Fruit fly (Drosophila melanogaster): Measurements from ENCODE around the gene Cpr100A.

The Cpr100A gene

DNA sequence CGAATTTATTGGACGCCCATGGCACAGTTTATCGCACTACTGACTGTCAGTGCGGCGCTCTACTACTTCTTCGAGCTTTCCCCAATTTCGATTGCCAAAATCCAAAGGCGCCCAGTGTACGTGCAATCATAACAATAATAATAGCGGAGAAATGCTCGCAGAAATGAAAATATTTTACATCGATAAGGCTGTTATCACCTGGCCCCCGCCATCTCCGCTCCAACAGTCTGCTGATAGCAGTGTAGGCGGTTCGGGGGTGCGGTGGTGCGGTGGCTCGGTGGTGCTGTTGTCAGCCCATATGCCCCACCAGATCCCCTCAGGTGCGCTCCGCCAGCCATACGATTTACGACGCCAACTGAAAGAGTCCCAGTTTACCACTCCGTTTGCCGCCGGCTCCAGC, 47.9 kb downstream of the Cpr100A start (continued):
- TF ChIP-seq CG8290 (GFP tag; optimal IDR thresholded peaks at IDR 0.05) (no peak), CG8290 (tag; optimal IDR thresholded peaks at IDR 0.05) (peak in 1 of 2 experiments; percentile 27)

DNA sequence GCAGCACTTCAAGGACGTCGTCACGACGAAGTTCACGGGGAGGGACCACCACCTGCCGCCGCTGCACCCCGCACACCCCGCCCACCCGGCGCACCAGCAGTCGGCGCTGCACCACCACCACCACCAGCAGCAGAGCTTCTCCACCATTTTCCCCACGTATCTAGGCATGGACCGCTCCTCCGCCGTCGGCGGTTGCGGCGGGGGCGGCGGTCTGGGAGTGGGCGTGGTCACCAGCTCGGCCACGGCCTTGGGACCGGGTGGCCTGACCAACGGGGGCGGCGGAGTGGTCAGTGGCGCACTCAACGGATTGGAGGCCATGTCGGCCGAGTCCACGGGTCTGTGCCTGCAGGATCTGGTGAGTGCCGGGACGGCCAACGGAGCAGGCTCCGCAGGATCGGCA, 48.7 kb downstream of the Cpr100A start:
- TF ChIP-seq az2 (GFP tag; optimal IDR thresholded peaks at IDR 0.05): no peak
- no peak for TF ChIP-seq vfl (GFP tag; optimal IDR thresholded peaks at IDR 0.05)
- no peak for TF ChIP-seq Opbp (GFP tag; IDR thresholded peaks at IDR 0.05; ENCODE audit: partially characterized antibody)
- TF ChIP-seq Hr39 (optimal IDR thresholded peaks at IDR 0.05): peak; percentile 55
- TF ChIP-seq Dad (GFP tag; optimal IDR thresholded peaks at IDR 0.05): no peak
- TF ChIP-seq btn (GFP tag; optimal IDR thresholded peaks at IDR 0.05): no peak
- TF ChIP-seq CG8359 (GFP tag; optimal IDR thresholded peaks at IDR 0.05; ENCODE audit: borderline replicate concordance): no peak
- 0 out of 2 replicates have a peak, but pooled peaks have one; percentile 4 for TF ChIP-seq CG3847 (GFP tag; IDR thresholded peaks at IDR 0.05)
- TF ChIP-seq ac (GFP tag; optimal IDR thresholded peaks at IDR 0.05): no peak
- TF ChIP-seq CG3726 (GFP tag; IDR thresholded peaks at IDR 0.05): 0 out of 3 replicates have a peak, but pooled peaks have one; percentile 22
- no peak for TF ChIP-seq cg (GFP tag; optimal IDR thresholded peaks at IDR 0.05)
- 0 out of 2 replicates have a peak, but pooled peaks have one; percentile 10 for TF ChIP-seq CG4404 (GFP tag; IDR thresholded peaks at IDR 0.05)
- no peak for TF ChIP-seq nau (GFP tag; optimal IDR thresholded peaks at IDR 0.05)
- TF ChIP-seq sima (GFP tag; optimal IDR thresholded peaks at IDR 0.05): no peak
- TF ChIP-seq Deaf1 (tag; optimal IDR thresholded peaks at IDR 0.05): no peak
- no peak for TF ChIP-seq tin (GFP tag; optimal IDR thresholded peaks at IDR 0.05)
- TF ChIP-seq CG15073 (GFP tag; optimal IDR thresholded peaks at IDR 0.05): no peak
- TF ChIP-seq Awh (GFP tag; IDR thresholded peaks at IDR 0.05): no peak
- TF ChIP-seq Tbp (GFP tag; optimal IDR thresholded peaks at IDR 0.05): no peak
- no peak for TF ChIP-seq Atf6 (GFP tag; IDR thresholded peaks at IDR 0.05)
- no peak for TF ChIP-seq Kr (GFP tag; optimal IDR thresholded peaks at IDR 0.05)
- no peak for TF ChIP-seq unc-4 (GFP tag; IDR thresholded peaks at IDR 0.05; ENCODE audit: partially characterized antibody)
- TF ChIP-seq CG9797 (GFP tag; optimal IDR thresholded peaks at IDR 0.05): no peak
